Worm (Caenorhabditis elegans): ENCODE data around the gene T25D10.1.

T25D10.1 gene

DNA sequence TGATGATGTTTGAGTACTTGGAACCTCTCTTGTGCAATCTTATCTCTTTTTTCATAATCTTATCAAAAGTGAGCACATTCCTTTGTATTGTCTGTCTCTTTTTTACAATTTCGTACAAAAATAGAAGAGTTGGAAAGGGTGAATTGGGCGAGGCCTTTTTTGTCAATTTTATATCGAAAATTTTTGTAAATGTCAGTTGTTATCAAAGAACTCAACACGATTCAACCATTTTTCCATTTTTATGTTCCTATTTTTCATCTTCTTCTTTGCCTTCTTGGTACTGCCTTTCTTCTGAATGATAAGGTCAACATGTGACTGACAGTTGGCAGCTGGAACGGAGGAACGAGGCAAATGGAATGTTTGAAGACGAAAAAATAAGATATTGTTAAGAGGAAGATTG lies 10.6 kb downstream of the T25D10.1 start (continued):
- TF ChIP-seq ZK185.1 (tag; optimal IDR thresholded peaks at IDR 0.05; ENCODE audit: poor library complexity, severe bottlenecking): no peak
- no peak for TF ChIP-seq cebp-1 (GFP tag; IDR thresholded peaks at IDR 0.05)
- peak; percentile 16 for TF ChIP-seq cebp-1 (tag; optimal IDR thresholded peaks at IDR 0.05)

DNA sequence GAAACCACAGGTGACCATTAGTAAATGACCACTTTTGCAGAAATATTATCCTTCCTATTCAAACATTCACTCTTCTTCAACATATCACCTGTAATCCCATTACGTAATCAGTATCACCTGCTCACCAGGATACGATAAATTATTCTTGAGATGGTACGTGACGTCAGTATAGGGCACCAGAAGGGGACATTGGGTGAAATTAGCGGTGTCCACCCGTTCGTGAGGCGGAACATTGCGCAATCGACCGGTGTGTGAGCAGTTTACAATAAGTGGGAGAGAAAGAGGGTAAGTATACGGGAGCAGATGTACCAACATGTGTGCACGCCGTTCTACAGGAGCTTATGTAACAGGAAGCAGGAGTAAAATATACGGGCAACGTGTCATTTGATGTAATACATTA lies 14.8 kb downstream of the T25D10.1 start:
- no peak for TF ChIP-seq ceh-100 (GFP tag; IDR thresholded peaks at IDR 0.05)
- TF ChIP-seq tlf-1 (GFP tag; optimal IDR thresholded peaks at IDR 0.05): no peak
- no peak for TF ChIP-seq lsl-1 (GFP tag; optimal IDR thresholded peaks at IDR 0.05)
- TF ChIP-seq ztf-22 (GFP tag; optimal IDR thresholded peaks at IDR 0.05): no peak
- no peak for TF ChIP-seq sea-2 (GFP tag; IDR thresholded peaks at IDR 0.05)
- TF ChIP-seq dpl-1 (GFP tag; optimal IDR thresholded peaks at IDR 0.05): no peak
- TF ChIP-seq bed-2 (GFP tag; IDR thresholded peaks at IDR 0.05): no peak
- no peak for TF ChIP-seq dox-1 (GFP tag; IDR thresholded peaks at IDR 0.05)

DNA sequence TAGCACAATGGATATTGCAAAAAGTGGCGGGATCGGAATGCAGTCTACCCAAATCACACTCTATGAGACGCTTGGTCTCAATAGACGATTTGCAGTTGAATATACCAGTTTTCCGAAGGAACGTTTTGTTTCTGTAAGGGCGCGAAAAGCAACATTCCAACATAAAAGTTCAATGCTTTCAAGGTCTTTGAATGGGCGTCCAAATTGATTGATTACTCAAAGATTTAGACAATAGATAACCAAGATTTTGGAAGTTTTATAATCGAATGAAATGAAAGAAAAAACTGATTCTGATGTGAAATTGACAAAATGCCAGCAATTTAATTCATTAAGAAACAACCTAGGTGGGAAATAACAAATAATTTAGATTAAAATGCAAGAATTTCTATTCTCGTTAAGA lies 16.0 kb downstream of the T25D10.1 start:
- no peak for TF ChIP-seq nhr-90 (tag; optimal IDR thresholded peaks at IDR 0.05)
- TF ChIP-seq him-1 (tag; optimal IDR thresholded peaks at IDR 0.05): no peak
- no peak for TF ChIP-seq cebp-1 (GFP tag; IDR thresholded peaks at IDR 0.05)
- TF ChIP-seq cebp-1 (tag; optimal IDR thresholded peaks at IDR 0.05): no peak
- no peak for TF ChIP-seq lin-54 (GFP tag; optimal IDR thresholded peaks at IDR 0.05)
- TF ChIP-seq ceh-100 (GFP tag; IDR thresholded peaks at IDR 0.05): no peak
- no peak for TF ChIP-seq T26A5.8 (tag; optimal IDR thresholded peaks at IDR 0.05)
- TF ChIP-seq chd-7 (tag; optimal IDR thresholded peaks at IDR 0.05): no peak
- TF ChIP-seq dpff-1 (tag; optimal IDR thresholded peaks at IDR 0.05): no peak
- no peak for TF ChIP-seq T07F8.4 (tag; optimal IDR thresholded peaks at IDR 0.05)
- no peak for TF ChIP-seq F57C9.4 (tag; optimal IDR thresholded peaks at IDR 0.05)

DNA sequence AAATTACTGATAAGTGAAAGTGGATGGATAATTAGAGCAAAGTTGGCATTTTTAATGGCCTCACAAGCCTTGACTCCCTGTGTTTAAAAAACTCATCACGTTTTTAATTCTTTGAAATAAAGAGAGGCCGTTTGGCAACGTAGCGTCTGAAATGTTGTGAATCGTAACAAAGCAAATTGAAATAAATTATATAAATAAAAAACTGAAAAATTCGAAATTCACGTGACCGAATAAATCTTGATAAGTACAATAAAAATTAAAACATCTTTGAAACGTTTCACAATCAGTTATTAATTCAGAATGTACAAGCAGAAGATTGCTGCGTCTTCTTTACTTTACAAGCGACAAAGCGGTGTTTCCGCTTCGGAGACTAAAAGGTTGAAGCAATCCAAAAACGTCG lies 19.6 kb downstream of the T25D10.1 start, which contains the start of gene K03H9.3:
Gene K03H9.3, plus strand, starts transcription at position 301 of the 400 bp plus-strand sequence.
- TF ChIP-seq him-1 (tag; optimal IDR thresholded peaks at IDR 0.05): no peak
- no peak for TF ChIP-seq ceh-100 (GFP tag; IDR thresholded peaks at IDR 0.05)
- no peak for TF ChIP-seq ztf-26 (tag; optimal IDR thresholded peaks at IDR 0.05)
- no peak for TF ChIP-seq ekl-4 (GFP tag; IDR thresholded peaks at IDR 0.05)
- TF ChIP-seq tbx-9 (tag; optimal IDR thresholded peaks at IDR 0.05; ENCODE audit: borderline replicate concordance): no peak
- no peak for TF ChIP-seq mcd-1 (GFP tag; IDR thresholded peaks at IDR 0.05)
- TF ChIP-seq ceh-91 (GFP tag; IDR thresholded peaks at IDR 0.05): no peak
- TF ChIP-seq Y67H2A.10 (GFP tag; conservative IDR thresholded peaks at IDR 0.05): no peak
- TF ChIP-seq nfyb-1 (GFP tag; IDR thresholded peaks at IDR 0.05): no peak
- TF ChIP-seq cebp-2 (GFP tag; IDR thresholded peaks at IDR 0.05): no peak
- no peak for TF ChIP-seq madf-3 (GFP tag; IDR thresholded peaks at IDR 0.05)
- TF ChIP-seq lir-1 (GFP tag; conservative IDR thresholded peaks at IDR 0.05): no peak
- no peak for TF ChIP-seq nhr-27 (tag; optimal IDR thresholded peaks at IDR 0.05)
- no peak for TF ChIP-seq chd-7 (tag; optimal IDR thresholded peaks at IDR 0.05)

DNA sequence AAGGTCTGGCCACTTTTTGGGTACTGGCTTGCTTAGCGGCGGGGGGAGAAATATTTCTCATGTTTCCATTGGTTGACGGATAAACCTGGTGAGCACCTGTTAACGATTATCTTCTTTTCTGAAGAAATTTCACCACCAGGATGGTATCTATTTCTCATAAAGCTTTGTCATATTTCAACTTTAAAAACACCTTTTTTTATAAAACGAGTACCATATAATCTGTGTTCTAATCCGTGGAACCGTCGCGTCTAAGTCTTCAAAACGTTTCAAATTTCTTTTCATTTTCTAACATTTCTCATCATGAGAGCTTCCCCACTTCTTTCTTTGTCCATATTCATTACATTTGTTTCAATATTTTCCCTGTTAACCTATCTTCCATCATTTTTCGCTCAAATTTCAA lies 22.8 kb downstream of the T25D10.1 start, which contains the start of gene col-75:
Gene col-75, plus strand, starts transcription at position 301 of the 400 bp plus-strand sequence.
- TF ChIP-seq lin-40 (tag; optimal IDR thresholded peaks at IDR 0.05) (no peak), ztf-25 (GFP tag; IDR thresholded peaks at IDR 0.05) (no peak), rpc-1 (optimal IDR thresholded peaks at IDR 0.05) (no peak), rpc-1 (tag; optimal IDR thresholded peaks at IDR 0.05) (no peak), mes-4 (tag; optimal IDR thresholded peaks at IDR 0.05) (no peak), ama-1 (optimal IDR thresholded peaks at IDR 0.05) (no peak), ama-1 (GFP tag; optimal IDR thresholded peaks at IDR 0.05) (no peak)
